Fruit fly (Drosophila melanogaster): ENCODE results near the gene fzo.

DNA sequence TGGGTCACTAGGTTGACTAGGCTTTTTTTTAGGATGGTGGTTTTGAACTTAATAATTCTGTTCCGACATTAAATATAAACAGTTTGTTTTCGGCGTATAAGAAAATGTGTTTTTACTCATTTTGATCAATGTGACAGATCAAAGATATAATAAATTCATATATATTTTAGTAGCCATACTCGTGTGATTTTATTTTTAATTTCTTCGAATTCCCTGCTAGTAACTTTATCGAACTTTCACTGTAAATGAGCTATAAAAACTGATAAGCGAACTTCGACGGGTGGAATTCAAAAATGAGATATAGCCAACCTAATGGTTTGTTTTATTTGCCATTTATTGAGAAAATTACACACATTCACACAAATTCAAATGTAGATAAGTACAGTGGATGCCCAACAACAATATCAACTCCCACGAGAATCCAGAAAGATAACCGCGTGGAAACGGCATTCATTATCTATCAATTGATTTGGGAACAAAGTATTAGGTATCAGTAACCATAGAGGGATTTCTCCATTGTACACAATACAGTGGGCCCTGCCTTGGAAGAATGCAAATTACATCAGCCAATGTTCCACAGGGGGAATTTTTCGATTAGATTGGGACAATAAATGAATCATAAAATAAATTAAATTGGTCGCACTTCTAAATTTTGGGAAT, 19.4 kb upstream of the fzo start:
- TF ChIP-seq usp (GFP tag; optimal IDR thresholded peaks at IDR 0.05) (no peak), EcR (GFP tag; optimal IDR thresholded peaks at IDR 0.05) (no peak), Dll (optimal IDR thresholded peaks at IDR 0.05) (no peak)
